Worm (Caenorhabditis elegans) whole organism, L4/young adult: ENCODE measurements around the gene F21D5.7.

Experiments used
- W03F9.2 ChIP-seq: fragments of 150-350 bp; optimal IDR thresholded peaks from 2 replicates; lab custom pipeline; 2014; ENCODE audit warnings: missing biosample characterization, missing genetic modification characterization
- dao-5 ChIP-seq: sonication (generic microtip); optimal IDR thresholded peaks from 2 replicates; lab custom pipeline; 2016; ENCODE audit warnings: missing genotype, missing genetic modification characterization, moderate library complexity, missing compliant biosample characterization
- him-1 ChIP-seq: sonication (generic microtip); optimal IDR thresholded peaks from 2 replicates; lab custom pipeline; 2016; ENCODE audit warnings: missing genotype, missing genetic modification reagents, missing genetic modification characterization, missing compliant biosample characterization

DNA sequence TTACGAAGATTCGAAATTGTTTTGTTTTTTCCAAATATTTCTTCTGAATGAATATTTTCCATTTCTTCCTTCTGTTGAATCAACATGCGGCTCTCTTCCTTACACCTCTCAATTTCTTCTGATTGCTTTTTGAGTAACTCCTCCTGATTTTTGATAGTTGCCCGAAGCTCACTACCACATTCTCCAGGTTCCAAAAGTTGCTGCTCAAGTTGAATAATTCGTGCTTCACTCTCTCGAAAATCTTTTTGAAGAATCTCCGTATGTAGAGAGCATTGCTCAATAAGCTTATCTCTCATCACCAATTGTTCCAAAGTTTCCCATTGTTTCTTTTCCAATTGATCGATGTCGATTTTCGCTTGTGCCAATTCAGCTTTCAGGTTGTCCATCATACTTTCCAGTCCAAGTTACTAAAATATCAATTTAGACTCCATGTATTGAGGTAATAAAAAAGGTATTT is 29.3 kb upstream of the F21D5.7 start, which contains the start of gene F20C5.6:
- no peak for TF ChIP-seq dao-5 (tag; lab: Kevin White, UChicago)
- no peak for TF ChIP-seq W03F9.2
- no peak for TF ChIP-seq him-1
